Fruit fly (Drosophila melanogaster): ENCODE results near the gene CG12099.

Gene CG12099

DNA sequence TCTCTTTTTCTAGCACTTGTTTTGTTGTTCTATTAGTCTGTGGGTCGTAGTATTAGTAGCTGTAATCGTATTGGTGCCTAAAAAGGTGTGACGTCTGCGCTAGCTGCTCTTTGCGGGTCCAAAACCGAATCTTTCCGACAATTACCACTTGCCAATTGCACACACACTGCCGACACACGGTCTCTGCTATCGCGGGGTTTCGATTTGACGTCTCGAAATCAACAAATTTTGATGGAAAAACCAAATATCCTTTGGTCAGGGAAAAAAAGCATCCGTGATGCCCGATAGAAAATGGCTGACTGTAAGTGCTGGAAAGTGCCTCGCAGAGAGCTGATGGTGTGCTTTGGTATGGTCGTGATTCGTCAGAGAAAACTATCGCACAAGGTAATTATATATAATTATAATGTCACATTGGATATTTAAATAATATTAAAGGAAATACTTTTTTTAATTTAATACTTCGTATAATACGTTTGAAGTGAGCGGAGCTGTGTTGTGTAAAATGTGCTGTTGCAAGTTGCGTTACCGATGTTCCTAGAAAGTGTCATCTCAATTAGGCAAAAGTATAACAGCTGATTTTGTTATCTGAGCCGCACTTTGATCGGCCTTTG, at the start of gene CG12099, which contains the start of gene Pex10 (continued):
- TF ChIP-seq Spps (tag; optimal IDR thresholded peaks at IDR 0.05) (peak; percentile 44), ewg (GFP tag; optimal IDR thresholded peaks at IDR 0.05) (peak; percentile 67), CG32532 (GFP tag; IDR thresholded peaks at IDR 0.05) (peak; percentile 95), fu2 (GFP tag; optimal IDR thresholded peaks at IDR 0.05) (peak; percentile 52), B-H2 (GFP tag; optimal IDR thresholded peaks at IDR 0.05) (peak; percentile 91), HLH4C (GFP tag; IDR thresholded peaks at IDR 0.05; ENCODE audit: partially characterized antibody) (peak; percentile 89), Stat92E (GFP tag; optimal IDR thresholded peaks at IDR 0.05) (peak in 1 of 3 experiments; percentile 56), sc (optimal IDR thresholded peaks at IDR 0.05) (no peak), sc (GFP tag; optimal IDR thresholded peaks at IDR 0.05) (no peak), Dp (GFP tag; optimal IDR thresholded peaks at IDR 0.05) (peak; percentile 33), CG2712 (tag; optimal IDR thresholded peaks at IDR 0.05) (peak; percentile 93), CG12236 (GFP tag; optimal IDR thresholded peaks at IDR 0.05) (no peak), ssp (GFP tag; IDR thresholded peaks at IDR 0.05) (peak; percentile 86), NC2β (GFP tag; optimal IDR thresholded peaks at IDR 0.05) (peak; percentile 27), gce (GFP tag; IDR thresholded peaks at IDR 0.05) (0 out of 3 replicates have a peak, but pooled peaks have one; percentile 57), CoRest (tag; optimal IDR thresholded peaks at IDR 0.05) (peak; percentile 93), CG14014 (GFP tag; IDR thresholded peaks at IDR 0.05) (peak; percentile 87), gro (GFP tag; optimal IDR thresholded peaks at IDR 0.05) (peak; percentile 53), CG17829 (tag; optimal IDR thresholded peaks at IDR 0.05) (peak; percentile 92), E2f1 (GFP tag; IDR thresholded peaks at IDR 0.05) (peak; percentile 84), D19B (GFP tag; optimal IDR thresholded peaks at IDR 0.05) (no peak), CG10321 (GFP tag; IDR thresholded peaks at IDR 0.05) (0 out of 2 replicates have a peak, but pooled peaks have one; percentile 48), GATAe (GFP tag; conservative IDR thresholded peaks at IDR 0.05) (peak; percentile 91), MBD-R2 (GFP tag; IDR thresholded peaks at IDR 0.05) (peak; percentile 92), Sox100B (GFP tag; optimal IDR thresholded peaks at IDR 0.05) (no peak), bsh (GFP tag; optimal IDR thresholded peaks at IDR 0.05) (peak in 1 of 2 experiments; percentile 81), CG15514 (GFP tag; optimal IDR thresholded peaks at IDR 0.05) (peak; percentile 89), Ets97D (GFP tag; optimal IDR thresholded peaks at IDR 0.05) (peak; percentile 73), Bteb2 (GFP tag; optimal IDR thresholded peaks at IDR 0.05) (peak; percentile 66), shn (GFP tag; optimal IDR thresholded peaks at IDR 0.05) (peak; percentile 57), dmrt11E (tag; optimal IDR thresholded peaks at IDR 0.05) (peak; percentile 87), hb (GFP tag; IDR thresholded peaks at IDR 0.05; ENCODE audit: partially characterized antibody) (peak; percentile 90), CG3995 (GFP tag; optimal IDR thresholded peaks at IDR 0.05) (peak; percentile 66), Hsf (GFP tag; optimal IDR thresholded peaks at IDR 0.05) (peak; percentile 83), D19A (tag; optimal IDR thresholded peaks at IDR 0.05) (no peak), ap (GFP tag; IDR thresholded peaks at IDR 0.05) (peak; percentile 85), CG4617 (GFP tag; optimal IDR thresholded peaks at IDR 0.05; ENCODE audit: borderline replicate concordance) (peak; percentile 86), CG6654 (GFP tag; optimal IDR thresholded peaks at IDR 0.05) (peak; percentile 52), CG13287 (GFP tag; IDR thresholded peaks at IDR 0.05; ENCODE audit: partially characterized antibody) (peak; percentile 95), Dad (GFP tag; optimal IDR thresholded peaks at IDR 0.05) (peak; percentile 41), wor (GFP tag; IDR thresholded peaks at IDR 0.05) (peak; percentile 78), Awh (GFP tag; IDR thresholded peaks at IDR 0.05) (peak; percentile 77), CG2199 (GFP tag; IDR thresholded peaks at IDR 0.05) (0 out of 3 replicates have a peak, but pooled peaks have one; percentile 69), al (GFP tag; IDR thresholded peaks at IDR 0.05) (peak; percentile 93), CG8478 (optimal IDR thresholded peaks at IDR 0.05) (no peak), chm (GFP tag; IDR thresholded peaks at IDR 0.05) (peak; percentile 85), NfI (GFP tag; optimal IDR thresholded peaks at IDR 0.05) (peak; percentile 90), emc (GFP tag; optimal IDR thresholded peaks at IDR 0.05) (peak; percentile 21), sens-2 (GFP tag; IDR thresholded peaks at IDR 0.05) (peak; percentile 86), Nf-YA (GFP tag; IDR thresholded peaks at IDR 0.05) (peak; percentile 66)
